Fruit fly (Drosophila melanogaster) whole organism, embryonic: ENCODE results near the gene Tim9b.

Experiments used
- Abd-B ChIP-seq: fragments of 200-800 bp; sonication (Bioruptor generic); optimal IDR thresholded peaks from 2 replicates; lab custom pipeline; 2018; ENCODE audit warnings: missing biosample characterization, mild to moderate bottlenecking, missing genetic modification characterization, moderate library complexity
- Atf3 ChIP-seq: fragments of 200-800 bp; sonication (Bioruptor generic); optimal IDR thresholded peaks from 3 replicates; lab custom pipeline; 2016; ENCODE audit warnings: missing biosample characterization, missing genetic modification characterization
- CG10147 ChIP-seq: fragments of 200-800 bp; sonication (Bioruptor generic); optimal IDR thresholded peaks from 2 replicates; lab custom pipeline; 2019; ENCODE audit warnings: missing biosample characterization, mild to moderate bottlenecking, missing genetic modification characterization, moderate library complexity
- CG11085 ChIP-seq: fragments of 200-800 bp; sonication (Bioruptor generic); IDR thresholded peaks from 2 replicates; pipeline ENCODE4 v1.3.6; 2022; ENCODE audit warnings: missing biosample characterization, missing genetic modification characterization
- CG11093 ChIP-seq: fragments of 200-800 bp; sonication (Bioruptor generic); IDR thresholded peaks from 3 replicates; pipeline ENCODE4 v1.3.6; 2022; ENCODE audit warnings: missing biosample characterization, missing genetic modification characterization
- CG1233 ChIP-seq: fragments of 200-800 bp; sonication (Bioruptor generic); optimal IDR thresholded peaks from 4 replicates; lab custom pipeline; 2018; ENCODE audit warnings: missing biosample characterization, mild to moderate bottlenecking, missing genetic modification characterization
- CG12769 ChIP-seq: fragments of 200-800 bp; sonication (Bioruptor generic); optimal IDR thresholded peaks from 2 replicates; lab custom pipeline; 2019; ENCODE audit warnings: missing biosample characterization, mild to moderate bottlenecking, missing genetic modification characterization, moderate library complexity
- CG13894 ChIP-seq: fragments of 200-800 bp; sonication (Bioruptor generic); optimal IDR thresholded peaks from 3 replicates; lab custom pipeline; 2018; ENCODE audit warnings: missing biosample characterization, mild to moderate bottlenecking, missing genetic modification characterization, moderate library complexity
- CG15479 ChIP-seq: fragments of 200-800 bp; sonication (Bioruptor generic); optimal IDR thresholded peaks from 3 replicates; lab custom pipeline; 2019; ENCODE audit warnings: missing biosample characterization, mild to moderate bottlenecking, missing genetic modification characterization, moderate library complexity
- CG16813 ChIP-seq: fragments of 200-800 bp; sonication (Bioruptor generic); IDR thresholded peaks from 3 replicates; pipeline ENCODE4 v1.3.6; 2022; ENCODE audit warnings: missing biosample characterization, missing genetic modification characterization; ENCODE audit not compliant: partially characterized antibody
- CG16815 ChIP-seq: fragments of 200-800 bp; sonication (Bioruptor generic); optimal IDR thresholded peaks from 3 replicates; lab custom pipeline; 2017; ENCODE audit warnings: missing biosample characterization, mild to moderate bottlenecking, missing genetic modification characterization
- CG17802 ChIP-seq: fragments of 200-800 bp; sonication (Bioruptor generic); optimal IDR thresholded peaks from 2 replicates; lab custom pipeline; 2018; ENCODE audit warnings: missing biosample characterization, mild to moderate bottlenecking, missing genetic modification characterization, moderate library complexity
- CG18011 ChIP-seq: fragments of 200-800 bp; sonication (Bioruptor generic); optimal IDR thresholded peaks from 2 replicates; lab custom pipeline; 2017; ENCODE audit warnings: missing biosample characterization, missing genetic modification characterization, mild to moderate bottlenecking, moderate library complexity, missing genotype
- CG2678 ChIP-seq: fragments of 200-800 bp; sonication (Bioruptor generic); optimal IDR thresholded peaks from 3 replicates; lab custom pipeline; 2019; ENCODE audit warnings: missing biosample characterization, mild to moderate bottlenecking, missing genetic modification characterization, moderate library complexity
- CG5245 ChIP-seq: fragments of 200-800 bp; sonication (Bioruptor generic); optimal IDR thresholded peaks from 3 replicates; lab custom pipeline; 2016; ENCODE audit warnings: missing biosample characterization, missing genetic modification characterization
- CG6689 ChIP-seq: fragments of 200-800 bp; sonication (Bioruptor generic); IDR thresholded peaks from 2 replicates; pipeline ENCODE4 v1.3.6; 2022; ENCODE audit warnings: missing biosample characterization, missing genetic modification characterization
- CG7786 ChIP-seq: fragments of 200-800 bp; sonication (Bioruptor generic); optimal IDR thresholded peaks from 2 replicates; lab custom pipeline; 2016; ENCODE audit warnings: missing biosample characterization, missing genetic modification characterization
- CG9609 ChIP-seq: fragments of 200-800 bp; sonication (Bioruptor generic); optimal IDR thresholded peaks from 3 replicates; lab custom pipeline; 2016; ENCODE audit warnings: missing biosample characterization, missing genetic modification characterization
- Chrac-16 ChIP-seq: fragments of 200-800 bp; sonication (Bioruptor generic); optimal IDR thresholded peaks from 3 replicates; lab custom pipeline; 2016; ENCODE audit warnings: missing biosample characterization, missing genetic modification characterization
- D ChIP-seq, 2 experiments: fragments of 200-800 bp in 1 of 2; fragments of >200 bp in 1 of 2; sonication (Bioruptor generic) in 1 of 2; optimal IDR thresholded peaks; 2 replicates in 1 of 2; 3 replicates in 1 of 2; lab custom pipeline; 2017; ENCODE audit warnings: mild to moderate bottlenecking in 1 of 2, missing biosample characterization in 1 of 2, missing genetic modification characterization in 1 of 2, missing genetic modification reagents in 1 of 2
- Dek ChIP-seq: fragments of 200-800 bp; sonication (Bioruptor generic); optimal IDR thresholded peaks from 3 replicates; lab custom pipeline; 2019; ENCODE audit warnings: missing biosample characterization, mild to moderate bottlenecking, missing genetic modification characterization, moderate library complexity
- Elba2 ChIP-seq: fragments of 200-800 bp; sonication (Bioruptor generic); optimal IDR thresholded peaks from 3 replicates; lab custom pipeline; 2016; ENCODE audit warnings: missing biosample characterization, missing genetic modification characterization
- Fer1 ChIP-seq: fragments of 200-800 bp; sonication (Bioruptor generic); optimal IDR thresholded peaks from 2 replicates; lab custom pipeline; 2017; ENCODE audit warnings: missing biosample characterization, mild to moderate bottlenecking, missing genetic modification characterization
- HLH3B ChIP-seq: fragments of 200-800 bp; sonication (Bioruptor generic); IDR thresholded peaks from 2 replicates; pipeline ENCODE4 v1.3.6; 2022; ENCODE audit warnings: missing biosample characterization, missing genetic modification characterization
- NC2α ChIP-seq: fragments of 200-800 bp; sonication (Bioruptor generic); optimal IDR thresholded peaks from 2 replicates; lab custom pipeline; 2016; ENCODE audit warnings: missing biosample characterization, missing genetic modification characterization
- Nf-YA ChIP-seq: fragments of 200-800 bp; sonication (Bioruptor generic); IDR thresholded peaks from 2 replicates; pipeline ENCODE4 v1.3.6; 2022; ENCODE audit warnings: missing biosample characterization, missing genetic modification characterization
- Opbp ChIP-seq: fragments of 200-800 bp; sonication (Bioruptor generic); IDR thresholded peaks from 3 replicates; pipeline ENCODE4 v1.3.6; 2022; ENCODE audit warnings: missing biosample characterization, missing genetic modification characterization; ENCODE audit not compliant: partially characterized antibody
- Tbp ChIP-seq: fragments of >200 bp; optimal IDR thresholded peaks from 2 replicates; lab custom pipeline; 2018; ENCODE audit warnings: missing biosample characterization, missing genetic modification characterization
- Usf ChIP-seq: fragments of 200-800 bp; sonication (Bioruptor generic); optimal IDR thresholded peaks from 2 replicates; lab custom pipeline; 2017; ENCODE audit warnings: missing genotype, missing biosample characterization, missing genetic modification characterization
- ase ChIP-seq: fragments of 200-800 bp; sonication (Bioruptor generic); IDR thresholded peaks from 3 replicates; pipeline ENCODE4 v1.3.6; 2022; ENCODE audit warnings: missing biosample characterization, missing genetic modification characterization
- br ChIP-seq: fragments of >200 bp; optimal IDR thresholded peaks from 2 replicates; lab custom pipeline; 2017
- cad ChIP-seq: fragments of >200 bp; optimal IDR thresholded peaks from 2 replicates; lab custom pipeline; 2017; ENCODE audit warnings: missing biosample characterization, missing genetic modification characterization
- cg ChIP-seq: fragments of 200-800 bp; sonication (Bioruptor generic); optimal IDR thresholded peaks from 3 replicates; lab custom pipeline; 2019; ENCODE audit warnings: missing biosample characterization, mild to moderate bottlenecking, missing genetic modification characterization, moderate library complexity
- chif ChIP-seq, 2 experiments: fragments of 200-800 bp; sonication (Bioruptor generic); optimal IDR thresholded peaks; 3 replicates each; lab custom pipeline; 2016; ENCODE audit warnings: missing biosample characterization in 2 of 2, missing genetic modification characterization in 2 of 2
- chinmo ChIP-seq: fragments of 200-800 bp; sonication (Bioruptor generic); IDR thresholded peaks from 4 replicates; pipeline ENCODE4 v1.3.6; 2022; ENCODE audit warnings: missing biosample characterization, missing genetic modification characterization; ENCODE audit not compliant: partially characterized antibody
- dan ChIP-seq: fragments of 200-800 bp; sonication (Bioruptor generic); IDR thresholded peaks from 2 replicates; pipeline ENCODE4 v1.3.6; 2022; ENCODE audit warnings: missing biosample characterization, missing genetic modification characterization
- danr ChIP-seq: fragments of 200-800 bp; sonication (Bioruptor generic); IDR thresholded peaks from 2 replicates; pipeline ENCODE4 v1.3.6; 2022; ENCODE audit warnings: missing biosample characterization, missing genetic modification characterization
- dpn ChIP-seq, 2 experiments: fragments of 200-800 bp; sonication (Bioruptor generic); optimal IDR thresholded peaks; 3 replicates each; lab custom pipeline; 2016; ENCODE audit warnings: missing biosample characterization in 2 of 2, missing genetic modification characterization in 2 of 2
- fd64A ChIP-seq: fragments of 200-800 bp; sonication (Bioruptor generic); optimal IDR thresholded peaks from 3 replicates; lab custom pipeline; 2018; ENCODE audit warnings: missing biosample characterization, mild to moderate bottlenecking, missing genetic modification characterization
- gem ChIP-seq: fragments of 200-800 bp; sonication (Bioruptor generic); optimal IDR thresholded peaks from 2 replicates; lab custom pipeline; 2019; ENCODE audit warnings: missing biosample characterization, mild to moderate bottlenecking, missing genetic modification characterization, moderate library complexity
- hbn ChIP-seq: fragments of 200-800 bp; sonication (Bioruptor generic); IDR thresholded peaks from 2 replicates; pipeline ENCODE4 v1.3.6; 2022; ENCODE audit warnings: missing biosample characterization, missing genetic modification characterization; ENCODE audit not compliant: partially characterized antibody
- kah ChIP-seq: fragments of 200-800 bp; sonication (Bioruptor generic); optimal IDR thresholded peaks from 2 replicates; lab custom pipeline; 2018; ENCODE audit warnings: missing biosample characterization, mild to moderate bottlenecking, missing genetic modification characterization
- lmd ChIP-seq: fragments of 200-800 bp; sonication (Bioruptor generic); IDR thresholded peaks from 2 replicates; pipeline ENCODE4 v1.3.6; 2022; ENCODE audit warnings: missing biosample characterization, missing genetic modification characterization
- pan ChIP-seq, 4 experiments: fragments of >200 bp in 3 of 4; fragments of 200-800 bp in 1 of 4; sonication (Bioruptor generic) in 1 of 4; optimal IDR thresholded peaks in 3 of 4; IDR thresholded peaks in 1 of 4; 2 replicates each; pipeline versions ENCODE4 v1.3.6 to Lab custom; 2017 to 2022; ENCODE audit warnings: missing biosample characterization in 2 of 4, missing genetic modification characterization in 2 of 4, mixed read lengths in 1 of 4
- phol ChIP-seq: fragments of 200-800 bp; sonication (Bioruptor generic); optimal IDR thresholded peaks from 3 replicates; lab custom pipeline; 2018; ENCODE audit warnings: missing biosample characterization, mild to moderate bottlenecking, missing genetic modification characterization, moderate library complexity
- pros ChIP-seq: fragments of 200-800 bp; sonication (Bioruptor generic); optimal IDR thresholded peaks from 3 replicates; lab custom pipeline; 2019; ENCODE audit warnings: missing biosample characterization, mild to moderate bottlenecking, missing genetic modification characterization, moderate library complexity
- sr ChIP-seq: fragments of 200-800 bp; sonication (Bioruptor generic); IDR thresholded peaks from 3 replicates; pipeline ENCODE4 v1.3.6; 2022; ENCODE audit warnings: missing biosample characterization, missing genetic modification characterization
- stc ChIP-seq: fragments of 200-800 bp; sonication (Bioruptor generic); IDR thresholded peaks from 2 replicates; pipeline ENCODE4 v1.3.6; 2022; ENCODE audit warnings: missing biosample characterization, missing genetic modification characterization
- twi ChIP-seq: fragments of 200-800 bp; optimal IDR thresholded peaks from 2 replicates; lab custom pipeline; 2019; ENCODE audit warnings: missing biosample characterization, mild to moderate bottlenecking, missing genetic modification characterization, moderate library complexity
- tx ChIP-seq: fragments of 200-800 bp; sonication (Bioruptor generic); optimal IDR thresholded peaks from 2 replicates; lab custom pipeline; 2016; ENCODE audit warnings: missing biosample characterization, missing genetic modification characterization

The Tim9b gene

dm6 chrX:19613473-19613872 is 4.9 kb downstream of the Tim9b start:
- TF ChIP-seq hbn (no peak), CG7786 (GFP tag; lab: Kevin White, UChicago) (no peak), cad (GFP tag; lab: Kevin White, UChicago) (no peak), CG9609 (no peak), CG12769 (tag; lab: Kevin White, UChicago) (no peak), CG13894 (tag; lab: Kevin White, UChicago) (no peak), CG1233 (GFP tag; lab: Kevin White, UChicago) (peak; percentile 71), CG11093 (GFP tag; lab: Robert Waterston, UW) (no peak), Atf3 (GFP tag; lab: Kevin White, UChicago) (no peak), Elba2 (GFP tag; lab: Kevin White, UChicago) (no peak), dpn (GFP tag; optimal IDR thresholded peaks at IDR 0.05; lab: Kevin White, UChicago) (peak in 1 of 2 experiments; percentile 43), stc (GFP tag; lab: Robert Waterston, UW) (peak; percentile 42; the same call in 1 of the 2 replicates), Usf (GFP tag; lab: Kevin White, UChicago) (no peak), Opbp (GFP tag; lab: Robert Waterston, UW) (peak; percentile 17; the same call in 1 of the 3 replicates), twi (tag; lab: Kevin White, UChicago) (no peak), CG16813 (GFP tag; lab: Robert Waterston, UW) (0 out of 3 replicates have a peak, but pooled peaks have one; percentile 33), chinmo (GFP tag; lab: Robert Waterston, UW) (no peak), lmd (no peak), Chrac-16 (GFP tag; lab: Kevin White, UChicago) (no peak), NC2α (GFP tag; lab: Kevin White, UChicago) (no peak), phol (tag; lab: Kevin White, UChicago) (peak; percentile 31), dan (GFP tag; lab: Robert Waterston, UW) (no peak), CG18011 (GFP tag; lab: Kevin White, UChicago) (peak; percentile 52), Nf-YA (GFP tag; lab: Robert Waterston, UW) (no peak), CG17802 (tag; lab: Kevin White, UChicago) (no peak), CG6689 (GFP tag; lab: Robert Waterston, UW) (no peak), cg (GFP tag; lab: Kevin White, UChicago) (no peak), chif (GFP tag; optimal IDR thresholded peaks at IDR 0.05; lab: Kevin White, UChicago) (no peak), CG2678 (tag; lab: Kevin White, UChicago) (no peak), Tbp (no peak), D (optimal IDR thresholded peaks at IDR 0.05; lab: Kevin White, UChicago) (no peak), D (GFP tag; optimal IDR thresholded peaks at IDR 0.05; lab: Kevin White, UChicago) (peak; percentile 18), sr (GFP tag; lab: Robert Waterston, UW) (no peak), kah (GFP tag; lab: Kevin White, UChicago) (peak; percentile 41), CG5245 (no peak), gem (tag; lab: Kevin White, UChicago) (no peak), HLH3B (GFP tag; lab: Robert Waterston, UW) (peak; percentile 40; the same call in 1 of the 2 replicates), CG15479 (GFP tag; lab: Kevin White, UChicago) (no peak), Dek (no peak), danr (GFP tag; lab: Robert Waterston, UW) (no peak), Fer1 (GFP tag; lab: Kevin White, UChicago) (peak; percentile 84), pros (GFP tag; lab: Kevin White, UChicago) (no peak), fd64A (GFP tag; lab: Kevin White, UChicago) (peak; percentile 53), br (lab: Kevin White, UChicago) (no peak), ase (no peak), CG10147 (GFP tag; lab: Kevin White, UChicago) (peak; percentile 58), CG11085 (GFP tag; lab: Robert Waterston, UW) (no peak), CG16815 (GFP tag; lab: Kevin White, UChicago) (no peak), pan (optimal IDR thresholded peaks at IDR 0.05; lab: Kevin White, UChicago) (no peak), pan (GFP tag; optimal IDR thresholded peaks at IDR 0.05 in 1 of 2, IDR thresholded peaks at IDR 0.05 in 1 of 2) (peak in 1 of 2 experiments; percentile 29), tx (no peak), Abd-B (GFP tag; lab: Kevin White, UChicago) (no peak)
